Fruit fly (Drosophila melanogaster) whole organism, embryonic: ENCODE results near the gene Sodq.

Experiments used
- CG1603 ChIP-seq: fragments of 200-800 bp; sonication (Bioruptor generic); optimal IDR thresholded peaks from 2 replicates; lab custom pipeline; 2019; ENCODE audit warnings: missing biosample characterization, mild to moderate bottlenecking, missing genetic modification characterization, moderate library complexity
- CG2120 ChIP-seq: fragments of 200-800 bp; sonication (Bioruptor generic); optimal IDR thresholded peaks from 3 replicates; lab custom pipeline; 2016; ENCODE audit warnings: missing biosample characterization, missing genetic modification characterization
- CG4730 ChIP-seq: fragments of 200-800 bp; sonication (Bioruptor generic); IDR thresholded peaks from 2 replicates; pipeline ENCODE4 v1.3.6; 2022; ENCODE audit warnings: missing biosample characterization, missing genetic modification characterization
- CG7271 ChIP-seq: fragments of 200-800 bp; sonication (Bioruptor generic); optimal IDR thresholded peaks from 2 replicates; lab custom pipeline; 2018; ENCODE audit warnings: missing biosample characterization, mild to moderate bottlenecking, missing genetic modification characterization, moderate library complexity
- CoRest ChIP-seq: fragments of 200-800 bp; sonication (Bioruptor generic); optimal IDR thresholded peaks from 3 replicates; lab custom pipeline; 2018; ENCODE audit warnings: missing biosample characterization, mild to moderate bottlenecking, missing genetic modification characterization, moderate library complexity
- NfI ChIP-seq: fragments of 200-800 bp; sonication (Bioruptor generic); optimal IDR thresholded peaks from 3 replicates; lab custom pipeline; 2018; ENCODE audit warnings: missing biosample characterization, mild to moderate bottlenecking, missing genetic modification characterization, moderate library complexity
- TFAM ChIP-seq: fragments of 200-800 bp; sonication (Bioruptor generic); optimal IDR thresholded peaks from 2 replicates; lab custom pipeline; 2017; ENCODE audit warnings: missing biosample characterization, missing genetic modification characterization, inconsistent platforms
- cato ChIP-seq: fragments of 200-800 bp; sonication (Bioruptor generic); optimal IDR thresholded peaks from 2 replicates; lab custom pipeline; 2016; ENCODE audit warnings: missing biosample characterization, missing genetic modification characterization, borderline replicate concordance
- croc ChIP-seq: fragments of 200-800 bp; sonication (Bioruptor generic); conservative IDR thresholded peaks from 3 replicates; pipeline ENCODE4 v1.3.6; 2022; ENCODE audit warnings: missing biosample characterization, missing genetic modification characterization
- dimm ChIP-seq: fragments of 200-800 bp; sonication (Bioruptor generic); IDR thresholded peaks from 2 replicates; pipeline ENCODE4 v1.3.6; 2022; ENCODE audit warnings: missing biosample characterization, missing genetic modification characterization
- jigr1 ChIP-seq: fragments of 200-800 bp; sonication (Bioruptor generic); IDR thresholded peaks from 3 replicates; pipeline ENCODE4 v1.3.6; 2022; ENCODE audit warnings: missing biosample characterization, missing genetic modification characterization
- lbe ChIP-seq: fragments of 200-800 bp; sonication (Bioruptor generic); optimal IDR thresholded peaks from 2 replicates; lab custom pipeline; 2016; ENCODE audit warnings: missing biosample characterization, mild to moderate bottlenecking, missing genetic modification characterization
- psq ChIP-seq: fragments of 200-800 bp; sonication (Bioruptor generic); optimal IDR thresholded peaks from 2 replicates; lab custom pipeline; 2017; ENCODE audit warnings: missing biosample characterization, missing genetic modification characterization
- sima ChIP-seq: fragments of 200-800 bp; sonication (Bioruptor generic); optimal IDR thresholded peaks from 2 replicates; lab custom pipeline; 2016; ENCODE audit warnings: missing biosample characterization, missing genetic modification characterization

dm6 chr3R:25941310-25941709 lies 45.7 kb downstream of the Sodq start:
- TF ChIP-seq croc (GFP tag; lab: Robert Waterston, UW) (no peak), lbe (GFP tag; lab: Kevin White, UChicago) (no peak), CG1603 (tag; lab: Kevin White, UChicago) (no peak), psq (GFP tag; lab: Kevin White, UChicago) (no peak), sima (GFP tag; lab: Kevin White, UChicago) (no peak), cato (GFP tag; lab: Kevin White, UChicago) (no peak), TFAM (GFP tag; lab: Kevin White, UChicago) (no peak), CG7271 (tag; lab: Kevin White, UChicago) (no peak), CoRest (tag; lab: Kevin White, UChicago) (no peak), CG2120 (GFP tag; lab: Kevin White, UChicago) (no peak), NfI (GFP tag; lab: Kevin White, UChicago) (no peak), CG4730 (no peak), jigr1 (GFP tag; lab: Robert Waterston, UW) (no peak), dimm (no peak)
